Worm (Caenorhabditis elegans) whole organism, midembryonic: ENCODE measurements around the gene K05B2.4.

Source experiments
- T22C8.4 ChIP-seq: fragments of 200-800 bp; sonication (Bioruptor generic); IDR thresholded peaks from 2 replicates; pipeline ENCODE4 v1.3.6; 2022; ENCODE audit warnings: missing genetic modification characterization, missing compliant biosample characterization
- cog-1 ChIP-seq: sonication (generic microtip); optimal IDR thresholded peaks from 2 replicates; lab custom pipeline; 2016; ENCODE audit warnings: missing genetic modification characterization, missing compliant biosample characterization
- flt-1 ChIP-seq: fragments of 200-800 bp; sonication (Bioruptor generic); IDR thresholded peaks from 2 replicates; pipeline ENCODE4 v1.3.6; 2022; ENCODE audit warnings: missing genetic modification characterization, missing compliant biosample characterization
- klf-2 ChIP-seq: fragments of 200-800 bp; sonication (Bioruptor generic); conservative IDR thresholded peaks from 2 replicates; pipeline ENCODE4 v1.3.6; 2022; ENCODE audit warnings: missing genetic modification reagents, missing genetic modification characterization, missing compliant biosample characterization
- med-1 ChIP-seq: sonication (generic microtip); optimal IDR thresholded peaks from 2 replicates; lab custom pipeline; 2017; ENCODE audit warnings: missing genetic modification characterization, mild to moderate bottlenecking, missing compliant biosample characterization, antibody characterized with exemption, missing genetic modification reagents; ENCODE audit not compliant: insufficient read depth
- ref-1 ChIP-seq: fragments of 200-800 bp; sonication (Bioruptor generic); conservative IDR thresholded peaks from 2 replicates; pipeline ENCODE4 v1.3.6; 2022; ENCODE audit warnings: missing genetic modification reagents, missing genetic modification characterization, missing compliant biosample characterization
- tab-1 ChIP-seq: fragments of 200-800 bp; sonication (Bioruptor generic); IDR thresholded peaks from 2 replicates; pipeline ENCODE4 v1.3.6; 2022; ENCODE audit warnings: missing genetic modification characterization, missing compliant biosample characterization
- ztf-23 ChIP-seq: fragments of 200-800 bp; sonication (Bioruptor generic); IDR thresholded peaks from 2 replicates; pipeline ENCODE4 v1.3.6; 2022; ENCODE audit warnings: missing genetic modification reagents, missing genetic modification characterization, missing compliant biosample characterization
- ztf-29 ChIP-seq: fragments of 200-800 bp; sonication (Bioruptor generic); IDR thresholded peaks from 2 replicates; pipeline ENCODE4 v1.3.6; 2022; ENCODE audit warnings: missing genetic modification reagents, missing genetic modification characterization, missing compliant biosample characterization

Gene K05B2.4

DNA sequence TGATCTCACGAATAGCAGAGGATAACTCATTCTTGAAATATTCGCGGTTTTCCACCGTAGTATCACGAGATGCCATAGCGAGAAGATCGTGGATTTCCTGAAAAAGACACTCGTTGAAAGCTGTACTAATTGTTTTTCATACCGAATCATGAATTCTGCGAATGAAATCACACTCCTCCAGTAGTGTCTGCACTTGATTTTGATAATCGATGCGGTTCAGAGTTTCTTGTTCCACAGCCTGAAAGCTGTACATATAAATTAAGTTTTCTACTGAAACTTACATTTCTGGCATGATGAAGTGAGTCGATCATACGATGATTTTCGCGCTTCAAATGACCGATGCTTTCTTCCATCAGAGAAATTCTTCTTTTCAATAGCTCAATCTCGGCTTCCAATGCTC is 6.3 kb downstream of the K05B2.4 start:
- TF ChIP-seq klf-2 (no peak), flt-1 (no peak), tab-1 (no peak), med-1 (GFP tag; lab: Kevin White, UChicago) (no peak), ref-1 (GFP tag; lab: Robert Waterston, UW) (no peak), ztf-29 (no peak), ztf-23 (GFP tag; lab: Robert Waterston, UW) (no peak), cog-1 (tag; lab: Kevin White, UChicago) (no peak), T22C8.4 (GFP tag; lab: Robert Waterston, UW) (no peak)

DNA sequence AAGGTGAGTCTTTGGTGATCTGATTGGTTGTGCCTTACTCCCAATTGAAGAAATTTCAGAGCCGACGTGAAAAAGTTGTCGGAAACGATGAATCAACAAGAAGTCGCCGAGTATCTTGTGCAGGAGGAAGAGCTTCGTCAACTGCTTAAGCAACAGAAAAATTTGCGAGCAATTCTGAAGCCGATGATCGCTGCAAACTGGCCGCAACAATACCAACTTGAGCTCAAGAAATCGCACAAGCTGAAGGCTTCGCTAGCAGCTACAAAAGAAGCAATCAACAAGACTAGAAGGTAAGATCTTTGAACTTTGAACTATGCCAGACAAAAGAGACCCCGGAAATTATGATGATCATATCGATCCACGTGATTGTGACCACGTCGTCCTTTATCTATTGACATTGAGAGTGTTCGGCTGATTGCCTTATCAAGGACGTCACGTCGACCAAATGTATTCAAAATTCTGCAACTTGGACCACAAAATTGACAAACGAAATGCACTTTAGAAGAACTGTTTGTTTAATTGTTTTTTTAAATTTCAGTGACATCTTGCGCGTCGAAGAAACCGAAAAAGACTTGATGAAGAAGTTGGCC is 9.4 kb downstream of the K05B2.4 start:
- TF ChIP-seq T22C8.4 (GFP tag; lab: Robert Waterston, UW) = no peak
- no peak for TF ChIP-seq ztf-29

DNA sequence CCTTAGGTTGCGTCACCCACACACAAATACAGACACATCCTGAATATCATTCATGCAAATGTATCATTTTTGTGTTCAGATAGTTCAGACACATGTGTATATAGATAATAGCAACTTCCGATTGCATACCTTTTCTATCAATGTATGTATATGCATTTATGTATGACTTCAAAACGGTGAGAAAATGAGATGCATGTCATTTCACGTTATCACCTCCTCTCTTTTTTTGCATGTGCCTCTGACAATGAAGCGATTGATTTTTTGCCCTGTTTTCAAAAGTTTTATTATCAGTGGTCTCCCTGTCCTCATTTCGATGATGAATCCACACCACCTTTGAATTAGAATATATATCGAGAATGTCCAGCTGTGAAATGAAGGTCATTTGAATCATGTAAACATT is 15.0 kb downstream of the K05B2.4 start, which contains the start of gene K05B2.2:
Gene K05B2.2, plus strand, starts transcription at position 278 of the 400 bp plus-strand sequence.
- no peak for TF ChIP-seq klf-2
- no peak for TF ChIP-seq ztf-29
- no peak for TF ChIP-seq tab-1
- no peak for TF ChIP-seq flt-1
- TF ChIP-seq med-1 (GFP tag; lab: Kevin White, UChicago) = no peak
- no peak for TF ChIP-seq ref-1 (GFP tag; lab: Robert Waterston, UW)
- TF ChIP-seq T22C8.4 (GFP tag; lab: Robert Waterston, UW) = no peak
- no peak for TF ChIP-seq cog-1 (tag; lab: Kevin White, UChicago)
- no peak for TF ChIP-seq ztf-23 (GFP tag; lab: Robert Waterston, UW)

DNA sequence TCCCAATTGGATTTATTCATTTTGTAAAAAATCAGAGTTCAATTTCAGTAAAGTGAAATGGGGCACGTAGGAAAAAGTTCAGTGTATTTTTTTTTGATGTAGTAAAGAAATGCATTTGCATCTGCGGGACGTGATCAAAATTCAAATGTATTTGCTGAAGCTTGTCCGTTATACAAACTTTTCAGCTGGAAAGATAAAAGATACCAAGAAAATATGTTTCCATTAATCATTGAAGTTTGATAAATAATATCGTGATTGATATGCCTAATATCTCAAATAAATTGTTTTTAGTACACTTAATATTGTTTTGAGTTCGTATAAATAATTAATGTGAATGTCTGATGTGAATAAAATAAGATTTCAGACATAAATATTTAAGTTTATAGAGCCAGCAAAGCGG is 18.4 kb downstream of the K05B2.4 start:
- no peak for TF ChIP-seq cog-1 (tag; lab: Kevin White, UChicago)
- TF ChIP-seq ztf-29 = no peak
- TF ChIP-seq klf-2 = no peak
- no peak for TF ChIP-seq ztf-23 (GFP tag; lab: Robert Waterston, UW)
- no peak for TF ChIP-seq ref-1 (GFP tag; lab: Robert Waterston, UW)

DNA sequence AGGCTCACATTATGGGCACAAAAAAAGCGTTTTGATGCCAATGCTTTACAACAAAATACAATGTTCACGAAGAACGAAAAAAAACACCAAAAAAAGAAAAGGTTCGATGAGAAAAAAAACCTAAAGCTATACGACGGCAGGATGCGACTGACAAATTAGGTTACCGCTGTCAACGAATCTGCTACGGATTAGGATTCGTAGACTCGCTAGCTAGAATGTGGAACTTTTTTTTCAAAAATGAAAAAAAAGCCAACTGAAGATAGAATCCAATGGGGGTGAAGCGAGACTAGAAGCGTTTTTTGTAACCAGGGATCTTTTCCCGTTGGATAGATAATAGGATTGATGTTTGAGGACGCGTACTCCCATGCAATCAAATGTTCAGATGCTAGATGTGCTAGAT is 18.8 kb downstream of the K05B2.4 start:
- TF ChIP-seq T22C8.4 (GFP tag; lab: Robert Waterston, UW) = no peak
- no peak for TF ChIP-seq ref-1 (GFP tag; lab: Robert Waterston, UW)
- no peak for TF ChIP-seq tab-1
- no peak for TF ChIP-seq cog-1 (tag; lab: Kevin White, UChicago)
- TF ChIP-seq flt-1 = no peak
- TF ChIP-seq ztf-23 (GFP tag; lab: Robert Waterston, UW) = no peak

DNA sequence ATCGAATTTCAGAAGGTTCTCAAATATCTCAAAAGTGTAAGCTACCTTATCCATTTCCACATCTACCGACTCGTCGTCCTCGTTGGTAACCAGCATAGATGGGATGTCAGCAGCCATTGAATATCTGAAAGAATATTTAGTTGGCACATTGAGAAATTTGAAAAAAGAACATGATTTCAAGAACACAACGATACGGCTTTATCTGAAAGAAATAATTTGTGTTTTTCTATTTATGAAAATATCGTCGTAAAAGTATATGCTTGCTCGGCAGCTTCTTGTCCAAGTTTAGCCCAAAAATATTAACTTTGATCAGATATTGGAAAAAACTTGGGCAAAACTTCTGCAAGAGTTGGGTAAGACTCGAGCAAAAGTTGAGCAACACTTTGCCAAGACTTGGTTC is 20.1 kb downstream of the K05B2.4 start, which contains the start of gene T07F12.4:
Gene T07F12.4, minus strand, starts transcription at position 130 of the 400 bp plus-strand sequence.
- TF ChIP-seq flt-1 (no peak), ztf-29 (no peak), cog-1 (tag; lab: Kevin White, UChicago) (no peak), tab-1 (no peak), ref-1 (GFP tag; lab: Robert Waterston, UW) (no peak), T22C8.4 (GFP tag; lab: Robert Waterston, UW) (no peak), med-1 (GFP tag; lab: Kevin White, UChicago) (no peak), klf-2 (no peak), ztf-23 (GFP tag; lab: Robert Waterston, UW) (no peak)

DNA sequence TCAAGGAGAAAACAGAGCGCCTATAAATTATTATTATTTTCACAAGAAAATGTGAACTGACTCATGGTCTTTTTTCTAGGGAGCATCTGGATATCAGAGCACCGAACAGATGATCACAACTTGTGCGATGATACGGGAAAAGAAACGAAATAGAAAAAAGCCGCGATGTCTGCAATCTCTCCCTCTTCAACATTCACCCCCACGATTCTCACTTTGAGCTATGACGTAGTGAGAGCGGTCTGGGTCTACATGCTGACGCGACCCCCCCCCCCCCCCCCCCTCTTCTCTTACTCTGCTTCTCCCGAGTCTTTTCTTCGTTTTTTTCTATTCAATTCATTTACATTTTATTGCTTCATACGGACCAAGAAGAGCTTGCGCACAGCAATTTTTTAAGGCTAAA is 21.2 kb downstream of the K05B2.4 start:
- TF ChIP-seq flt-1 = no peak
- no peak for TF ChIP-seq tab-1
- no peak for TF ChIP-seq ref-1 (GFP tag; lab: Robert Waterston, UW)
- no peak for TF ChIP-seq T22C8.4 (GFP tag; lab: Robert Waterston, UW)
- no peak for TF ChIP-seq klf-2
- no peak for TF ChIP-seq med-1 (GFP tag; lab: Kevin White, UChicago)
- TF ChIP-seq ztf-23 (GFP tag; lab: Robert Waterston, UW) = no peak
- no peak for TF ChIP-seq cog-1 (tag; lab: Kevin White, UChicago)
- TF ChIP-seq ztf-29 = no peak

DNA sequence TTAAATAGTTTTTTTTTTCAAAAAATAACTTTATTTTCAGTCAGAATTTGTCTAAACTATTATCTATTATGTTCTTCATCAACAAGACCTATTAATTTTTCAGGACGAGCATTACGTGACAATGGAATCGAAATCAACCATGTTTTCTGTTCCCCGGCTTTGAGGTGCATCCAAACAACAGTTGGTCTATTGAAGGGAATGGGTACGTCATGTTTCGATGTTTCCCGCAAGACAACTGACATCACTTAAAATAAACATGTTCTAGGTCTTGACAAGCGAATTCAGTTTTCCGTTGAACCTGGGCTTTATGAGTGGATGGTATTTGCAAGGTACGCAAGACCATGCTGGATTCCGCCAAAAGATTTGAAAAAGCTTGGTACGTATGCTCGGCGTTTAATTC is 25.6 kb downstream of the K05B2.4 start:
- TF ChIP-seq T22C8.4 (GFP tag; lab: Robert Waterston, UW) = no peak
- TF ChIP-seq ref-1 (GFP tag; lab: Robert Waterston, UW) = no peak
- TF ChIP-seq tab-1 = no peak
- no peak for TF ChIP-seq flt-1
- TF ChIP-seq klf-2 = no peak
- TF ChIP-seq med-1 (GFP tag; lab: Kevin White, UChicago) = no peak
- TF ChIP-seq ztf-29 = no peak
- TF ChIP-seq cog-1 (tag; lab: Kevin White, UChicago) = no peak
- TF ChIP-seq ztf-23 (GFP tag; lab: Robert Waterston, UW) = no peak

DNA sequence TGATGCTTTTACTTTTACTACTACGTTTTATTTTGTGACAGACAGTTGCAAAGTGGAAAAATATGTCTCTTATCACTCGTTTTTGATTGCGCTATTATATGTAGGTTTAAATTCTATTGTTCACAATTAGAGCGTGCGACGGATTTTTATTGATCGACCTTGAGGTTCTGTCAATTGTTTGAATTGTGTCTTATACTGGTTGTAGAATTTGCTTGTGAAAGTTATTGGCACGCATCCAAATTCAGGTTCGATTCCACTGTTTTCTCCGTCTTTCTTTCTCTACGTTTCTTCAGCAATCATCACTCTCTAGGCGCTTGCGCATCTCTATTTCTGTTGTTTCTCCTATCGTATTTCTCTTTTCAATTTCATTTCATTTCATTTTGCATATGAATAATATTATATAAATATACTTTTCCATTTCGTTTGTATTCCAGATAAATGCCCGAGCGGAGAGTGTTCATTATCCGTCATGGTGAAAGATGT is 27.1 kb downstream of the K05B2.4 start, which contains the start of gene T07F12.1:
Gene T07F12.1, plus strand, starts transcription at position 433 of the 483 bp plus-strand sequence.
- no peak for TF ChIP-seq cog-1 (tag; lab: Kevin White, UChicago)
- TF ChIP-seq flt-1 = no peak
- TF ChIP-seq tab-1 = no peak
- no peak for TF ChIP-seq med-1 (GFP tag; lab: Kevin White, UChicago)
- no peak for TF ChIP-seq klf-2
- no peak for TF ChIP-seq ztf-23 (GFP tag; lab: Robert Waterston, UW)
- no peak for TF ChIP-seq ref-1 (GFP tag; lab: Robert Waterston, UW)
- no peak for TF ChIP-seq ztf-29
- TF ChIP-seq T22C8.4 (GFP tag; lab: Robert Waterston, UW) = no peak

DNA sequence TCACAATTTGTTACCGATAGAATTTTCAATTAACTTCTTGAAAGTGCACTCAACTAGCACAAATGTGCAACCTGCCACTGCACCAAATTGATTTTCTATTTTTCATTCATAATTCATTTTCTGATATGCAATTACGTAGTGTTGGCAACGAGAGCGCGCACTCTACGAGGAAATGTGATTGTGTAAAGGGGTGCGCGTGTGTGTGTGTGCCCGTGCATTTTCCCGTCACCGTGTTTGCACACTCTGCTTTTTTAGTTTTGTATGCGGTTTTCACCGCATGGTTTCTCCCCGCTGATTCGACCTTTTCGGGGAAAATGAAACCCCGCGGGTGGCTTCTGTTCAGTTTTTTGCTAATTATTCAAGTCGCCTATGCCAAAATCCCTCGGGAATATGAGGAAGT is 30.6 kb downstream of the K05B2.4 start, which contains the start of gene T07F12.2:
Gene T07F12.2, plus strand, starts transcription at position 87 of the 400 bp plus-strand sequence.
- TF ChIP-seq flt-1 (no peak), ref-1 (GFP tag; lab: Robert Waterston, UW) (no peak), ztf-23 (GFP tag; lab: Robert Waterston, UW) (peak; percentile 23; the same call in 1 of the 2 replicates), T22C8.4 (GFP tag; lab: Robert Waterston, UW) (no peak), tab-1 (peak; percentile 70), klf-2 (no peak), med-1 (GFP tag; lab: Kevin White, UChicago) (no peak), cog-1 (tag; lab: Kevin White, UChicago) (no peak), ztf-29 (no peak)
